Fruit fly (Drosophila melanogaster) whole organism, embryonic: ENCODE data around the gene Plod.

Source experiments
- Adf1 ChIP-seq: fragments of 200-800 bp; sonication (Bioruptor generic); IDR thresholded peaks from 2 replicates; pipeline ENCODE4 v1.3.6; 2022; ENCODE audit warnings: missing biosample characterization, missing genetic modification characterization
- Asciz ChIP-seq: fragments of 200-800 bp; sonication (Bioruptor generic); optimal IDR thresholded peaks from 2 replicates; lab custom pipeline; 2017; ENCODE audit warnings: missing biosample characterization, mild to moderate bottlenecking, missing genetic modification characterization, missing genetic modification reagents
- CG10565 ChIP-seq: fragments of 200-800 bp; sonication (Bioruptor generic); optimal IDR thresholded peaks from 3 replicates; lab custom pipeline; 2016; ENCODE audit warnings: missing biosample characterization, mild to moderate bottlenecking, missing genetic modification characterization
- CG12155 ChIP-seq: fragments of 200-800 bp; sonication (Bioruptor generic); optimal IDR thresholded peaks from 3 replicates; lab custom pipeline; 2016; ENCODE audit warnings: missing biosample characterization, missing genetic modification characterization
- CG13624 ChIP-seq: fragments of 200-800 bp; sonication (Bioruptor generic); optimal IDR thresholded peaks from 2 replicates; lab custom pipeline; 2016; ENCODE audit warnings: missing biosample characterization, missing genetic modification characterization
- CG15011 ChIP-seq: fragments of 200-800 bp; sonication (Bioruptor generic); optimal IDR thresholded peaks from 3 replicates; lab custom pipeline; 2018; ENCODE audit warnings: missing biosample characterization, mild to moderate bottlenecking, missing genetic modification characterization
- CG15601 ChIP-seq: fragments of 200-800 bp; sonication (Bioruptor generic); optimal IDR thresholded peaks from 3 replicates; lab custom pipeline; 2019; ENCODE audit warnings: missing biosample characterization, mild to moderate bottlenecking, missing genetic modification characterization, moderate library complexity
- CG1602 ChIP-seq: fragments of 200-800 bp; sonication (Bioruptor generic); optimal IDR thresholded peaks from 3 replicates; lab custom pipeline; 2016; ENCODE audit warnings: missing biosample characterization, missing genetic modification characterization
- CG16815 ChIP-seq: fragments of 200-800 bp; sonication (Bioruptor generic); optimal IDR thresholded peaks from 3 replicates; lab custom pipeline; 2017; ENCODE audit warnings: missing biosample characterization, mild to moderate bottlenecking, missing genetic modification characterization
- CG17568 ChIP-seq: fragments of 200-800 bp; sonication (Bioruptor generic); optimal IDR thresholded peaks from 2 replicates; lab custom pipeline; 2018; ENCODE audit warnings: missing biosample characterization, mild to moderate bottlenecking, missing genetic modification characterization, moderate library complexity
- CG17829 ChIP-seq: fragments of 200-800 bp; optimal IDR thresholded peaks from 2 replicates; lab custom pipeline; 2019; ENCODE audit warnings: missing biosample characterization, mild to moderate bottlenecking, missing genetic modification characterization, moderate library complexity
- CG1792 ChIP-seq: fragments of 200-800 bp; sonication (Bioruptor generic); optimal IDR thresholded peaks from 2 replicates; lab custom pipeline; 2016; ENCODE audit warnings: missing biosample characterization, missing genetic modification characterization
- CG18476 ChIP-seq: fragments of 200-800 bp; sonication (Bioruptor generic); optimal IDR thresholded peaks from 2 replicates; lab custom pipeline; 2016; ENCODE audit warnings: missing biosample characterization, mild to moderate bottlenecking, missing genetic modification characterization
- CG34422 ChIP-seq: fragments of 200-800 bp; sonication (Bioruptor generic); IDR thresholded peaks from 3 replicates; pipeline ENCODE4 v1.3.6; 2022; ENCODE audit warnings: missing biosample characterization, missing genetic modification characterization
- CG5953 ChIP-seq: fragments of 200-800 bp; sonication (Bioruptor generic); IDR thresholded peaks from 2 replicates; pipeline ENCODE4 v1.3.6; 2022; ENCODE audit warnings: missing biosample characterization, missing genetic modification characterization
- CG6254 ChIP-seq: fragments of 200-800 bp; sonication (Bioruptor generic); optimal IDR thresholded peaks from 3 replicates; lab custom pipeline; 2017; ENCODE audit warnings: mild to moderate bottlenecking, missing biosample characterization, missing genetic modification reagents, missing genetic modification characterization
- CG6689 ChIP-seq: fragments of 200-800 bp; sonication (Bioruptor generic); IDR thresholded peaks from 2 replicates; pipeline ENCODE4 v1.3.6; 2022; ENCODE audit warnings: missing biosample characterization, missing genetic modification characterization
- CG6813 ChIP-seq: fragments of 200-800 bp; sonication (Bioruptor generic); optimal IDR thresholded peaks from 2 replicates; lab custom pipeline; 2017; ENCODE audit warnings: missing biosample characterization, missing genetic modification characterization, mild to moderate bottlenecking, moderate library complexity, missing genetic modification reagents
- CG8765 ChIP-seq: fragments of 200-800 bp; sonication (Bioruptor generic); IDR thresholded peaks from 2 replicates; pipeline ENCODE4 v1.3.6; 2022; ENCODE audit warnings: missing biosample characterization, missing genetic modification characterization
- CG9437 ChIP-seq: fragments of 200-800 bp; sonication (Bioruptor generic); optimal IDR thresholded peaks from 2 replicates; lab custom pipeline; 2018; ENCODE audit warnings: missing biosample characterization, mild to moderate bottlenecking, missing genetic modification characterization
- Doc3 ChIP-seq: fragments of 200-800 bp; sonication (Bioruptor generic); IDR thresholded peaks from 3 replicates; pipeline ENCODE4 v1.3.6; 2022; ENCODE audit warnings: missing biosample characterization, missing genetic modification characterization; ENCODE audit not compliant: partially characterized antibody
- Dref ChIP-seq: fragments of 200-800 bp; sonication (Bioruptor generic); IDR thresholded peaks from 2 replicates; pipeline ENCODE4 v1.3.6; 2022; ENCODE audit warnings: missing biosample characterization, missing genetic modification characterization
- GATAe ChIP-seq: fragments of 200-800 bp; sonication (Bioruptor generic); conservative IDR thresholded peaks from 2 replicates; pipeline ENCODE4 v1.3.6; 2022; ENCODE audit warnings: missing biosample characterization, missing genetic modification characterization
- Rx ChIP-seq: fragments of 200-800 bp; sonication (Bioruptor generic); IDR thresholded peaks from 2 replicates; pipeline ENCODE4 v1.3.6; 2022; ENCODE audit warnings: missing biosample characterization, missing genetic modification characterization
- Usf ChIP-seq: fragments of 200-800 bp; sonication (Bioruptor generic); optimal IDR thresholded peaks from 2 replicates; lab custom pipeline; 2017; ENCODE audit warnings: missing genotype, missing biosample characterization, missing genetic modification characterization
- al ChIP-seq: fragments of 200-800 bp; sonication (Bioruptor generic); IDR thresholded peaks from 2 replicates; pipeline ENCODE4 v1.3.6; 2022; ENCODE audit warnings: missing biosample characterization, missing genetic modification characterization
- bab2 ChIP-seq: fragments of 200-800 bp; sonication (Bioruptor generic); optimal IDR thresholded peaks from 2 replicates; lab custom pipeline; 2016; ENCODE audit warnings: missing biosample characterization, missing genetic modification characterization
- bbx ChIP-seq: fragments of 200-800 bp; sonication (Bioruptor generic); IDR thresholded peaks from 2 replicates; pipeline ENCODE4 v1.3.6; 2022; ENCODE audit warnings: missing biosample characterization, missing genetic modification characterization; ENCODE audit not compliant: partially characterized antibody
- bigmax ChIP-seq: fragments of 200-800 bp; sonication (Bioruptor generic); optimal IDR thresholded peaks from 2 replicates; lab custom pipeline; 2018; ENCODE audit warnings: missing biosample characterization, mild to moderate bottlenecking, missing genetic modification characterization
- br ChIP-seq: fragments of >200 bp; optimal IDR thresholded peaks from 2 replicates; lab custom pipeline; 2017
- cas ChIP-seq: fragments of 200-800 bp; sonication (Bioruptor generic); IDR thresholded peaks from 2 replicates; pipeline ENCODE4 v1.3.6; 2022; ENCODE audit warnings: missing biosample characterization, missing genetic modification characterization
- chif ChIP-seq, 2 experiments: fragments of 200-800 bp; sonication (Bioruptor generic); optimal IDR thresholded peaks; 3 replicates each; lab custom pipeline; 2016; ENCODE audit warnings: missing biosample characterization in 2 of 2, missing genetic modification characterization in 2 of 2
- esg ChIP-seq: fragments of 200-800 bp; sonication (Bioruptor generic); conservative IDR thresholded peaks from 2 replicates; pipeline ENCODE4 v1.3.6; 2022; ENCODE audit warnings: missing biosample characterization, missing genetic modification characterization
- gro ChIP-seq: fragments of 200-800 bp; sonication (Bioruptor generic); optimal IDR thresholded peaks from 2 replicates; lab custom pipeline; 2016; ENCODE audit warnings: missing biosample characterization, missing genetic modification characterization
- h ChIP-seq: fragments of >200 bp; optimal IDR thresholded peaks from 2 replicates; lab custom pipeline; 2017
- jing ChIP-seq: fragments of 200-800 bp; sonication (Bioruptor generic); optimal IDR thresholded peaks from 2 replicates; lab custom pipeline; 2018; ENCODE audit warnings: missing biosample characterization, mild to moderate bottlenecking, missing genetic modification characterization
- klu ChIP-seq: fragments of 200-800 bp; sonication (Bioruptor generic); IDR thresholded peaks from 2 replicates; pipeline ENCODE4 v1.3.6; 2022; ENCODE audit warnings: missing biosample characterization, missing genetic modification characterization
- lbe ChIP-seq: fragments of 200-800 bp; sonication (Bioruptor generic); optimal IDR thresholded peaks from 2 replicates; lab custom pipeline; 2016; ENCODE audit warnings: missing biosample characterization, mild to moderate bottlenecking, missing genetic modification characterization
- sim ChIP-seq: fragments of 200-800 bp; sonication (Bioruptor generic); IDR thresholded peaks from 2 replicates; pipeline ENCODE4 v1.3.6; 2022; ENCODE audit warnings: missing biosample characterization, missing genetic modification characterization
- ssp ChIP-seq: fragments of 200-800 bp; sonication (Bioruptor generic); IDR thresholded peaks from 2 replicates; pipeline ENCODE4 v1.3.6; 2022; ENCODE audit warnings: missing biosample characterization, missing genetic modification characterization
- trh ChIP-seq: fragments of 200-800 bp; sonication (Bioruptor generic); optimal IDR thresholded peaks from 2 replicates; lab custom pipeline; 2016; ENCODE audit warnings: missing biosample characterization, missing genetic modification characterization
- tx ChIP-seq: fragments of 200-800 bp; sonication (Bioruptor generic); optimal IDR thresholded peaks from 2 replicates; lab custom pipeline; 2016; ENCODE audit warnings: missing biosample characterization, missing genetic modification characterization

Plod gene

dm6 chr3L:11205608-11206336 is at the start of gene Plod (continued):
- no peak for TF ChIP-seq al (GFP tag; lab: Robert Waterston, UW)
- TF ChIP-seq CG1602 (GFP tag; lab: Kevin White, UChicago), result peak; percentile 43
- TF ChIP-seq CG15601 (tag; lab: Kevin White, UChicago), result peak; percentile 51
- TF ChIP-seq Adf1, result no peak; the same call in 1 of the 2 replicates
- peak; percentile 26 for TF ChIP-seq gro
- no peak for TF ChIP-seq tx (GFP tag; lab: Kevin White, UChicago)
- no peak for TF ChIP-seq Doc3 (GFP tag; lab: Robert Waterston, UW)
- TF ChIP-seq CG17568 (GFP tag; lab: Kevin White, UChicago), result no peak
- no peak for TF ChIP-seq bigmax
- peak; percentile 47 for TF ChIP-seq CG6689 (GFP tag; lab: Robert Waterston, UW)
- TF ChIP-seq CG18476, result no peak
- TF ChIP-seq GATAe (GFP tag; lab: Robert Waterston, UW), result no peak
- no peak for TF ChIP-seq bab2 (GFP tag; lab: Kevin White, UChicago)
- no peak for TF ChIP-seq lbe (GFP tag; lab: Kevin White, UChicago)
- no peak for TF ChIP-seq CG6813 (GFP tag; lab: Kevin White, UChicago)
- TF ChIP-seq sim (GFP tag; lab: Robert Waterston, UW), result no peak
- TF ChIP-seq h, result no peak
- TF ChIP-seq CG6254 (GFP tag; lab: Kevin White, UChicago), result peak; percentile 6
- no peak for TF ChIP-seq Usf
- peak; percentile 67 for TF ChIP-seq CG17829 (tag; lab: Kevin White, UChicago)
- no peak for TF ChIP-seq CG1792
- no peak for TF ChIP-seq CG10565 (GFP tag; lab: Kevin White, UChicago)
- TF ChIP-seq CG13624, result peak; percentile 67
- no peak for TF ChIP-seq trh (GFP tag; lab: Kevin White, UChicago)
- TF ChIP-seq CG8765, result no peak
- TF ChIP-seq ssp (GFP tag; lab: Robert Waterston, UW), result peak; percentile 97
- TF ChIP-seq CG9437 (GFP tag; lab: Kevin White, UChicago), result no peak
- peak; percentile 15 for TF ChIP-seq Asciz (GFP tag; lab: Kevin White, UChicago)
- no peak for TF ChIP-seq esg (GFP tag; lab: Robert Waterston, UW)
- TF ChIP-seq Rx (GFP tag; lab: Robert Waterston, UW), result no peak
- TF ChIP-seq CG12155 (GFP tag; lab: Kevin White, UChicago), result peak; percentile 21
- no peak for TF ChIP-seq CG5953 (GFP tag; lab: Robert Waterston, UW)
- TF ChIP-seq bbx (GFP tag; lab: Robert Waterston, UW), result peak; percentile 65; the same call in 1 of the 2 replicates
- no peak for TF ChIP-seq klu (GFP tag; lab: Robert Waterston, UW)
- no peak for TF ChIP-seq CG15011 (GFP tag; lab: Kevin White, UChicago)
- peak in 1 of 2 experiments; percentile 26 for TF ChIP-seq chif (GFP tag; optimal IDR thresholded peaks at IDR 0.05; lab: Kevin White, UChicago)
- TF ChIP-seq Dref (GFP tag; lab: Robert Waterston, UW), result no peak; the same call in 1 of the 2 replicates
- no peak for TF ChIP-seq jing (GFP tag; lab: Kevin White, UChicago)
- no peak for TF ChIP-seq CG16815
- TF ChIP-seq br (lab: Kevin White, UChicago), result no peak
- peak; percentile 79; the same call in 2 of the 3 replicates for TF ChIP-seq CG34422
- TF ChIP-seq cas, result no peak
